Worm (Caenorhabditis elegans) whole organism, mixed stage, embryonic: ENCODE measurements around the gene R09H10.1.

Experiments
- nhr-28 ChIP-seq: fragments of 150-350 bp; optimal IDR thresholded peaks from 2 replicates; lab custom pipeline; 2014; ENCODE audit warnings: missing biosample characterization, missing genetic modification characterization
- pha-4 ChIP-seq: fragments of 150-350 bp; optimal IDR thresholded peaks from 2 replicates; lab custom pipeline; 2018; ENCODE audit warnings: missing biosample characterization, missing genetic modification reagents, missing genetic modification characterization
- unc-62 ChIP-seq: fragments of 150-350 bp; optimal IDR thresholded peaks from 2 replicates; lab custom pipeline; 2014; ENCODE audit warnings: missing biosample characterization, missing genetic modification reagents, missing genetic modification characterization
- ztf-11 ChIP-seq: fragments of 150-350 bp; optimal IDR thresholded peaks from 2 replicates; lab custom pipeline; 2014; ENCODE audit warnings: missing biosample characterization, missing genetic modification characterization

DNA sequence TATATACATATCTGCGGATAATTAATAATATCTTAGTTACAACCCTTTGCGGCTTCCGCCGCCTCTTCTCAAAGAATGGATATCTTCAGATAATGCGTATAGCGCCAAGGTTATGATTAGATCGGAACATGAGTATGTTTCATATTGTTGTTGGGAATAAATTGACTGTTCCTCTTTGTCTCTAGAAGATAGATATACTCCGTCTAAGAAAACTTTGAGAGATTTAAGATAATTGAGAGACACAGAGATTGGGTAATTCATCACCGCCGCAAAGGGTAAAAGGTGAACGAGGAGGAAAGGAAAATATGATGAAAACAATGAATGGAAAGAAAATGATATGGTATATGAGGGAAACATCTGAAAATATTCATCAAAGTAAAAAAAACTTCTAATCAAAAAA lies 23.5 kb upstream of the R09H10.1 start:
- no peak for TF ChIP-seq pha-4 (tag; lab: Kevin White, UChicago)
- TF ChIP-seq nhr-28 (tag; lab: Kevin White, UChicago): no peak
- no peak for TF ChIP-seq ztf-11 (tag; lab: Kevin White, UChicago)
- TF ChIP-seq unc-62 (GFP tag; lab: Kevin White, UChicago): no peak
